Worm (Caenorhabditis elegans) whole organism, late embryonic: ENCODE results near the gene T19H5.4.

Experiments used
- F13H6.1 ChIP-seq: sonication (generic microtip); optimal IDR thresholded peaks from 2 replicates; lab custom pipeline; 2016; ENCODE audit warnings: missing genetic modification characterization, missing compliant biosample characterization
- K02D7.2 ChIP-seq: sonication (generic microtip); optimal IDR thresholded peaks from 2 replicates; lab custom pipeline; 2017; ENCODE audit warnings: mild to moderate bottlenecking, missing genetic modification characterization, missing compliant biosample characterization
- K09A11.1 ChIP-seq: sonication (generic microtip); optimal IDR thresholded peaks from 2 replicates; lab custom pipeline; 2017; ENCODE audit warnings: antibody characterized with exemption, mild to moderate bottlenecking, missing genetic modification characterization, missing compliant biosample characterization; ENCODE audit not compliant: insufficient read depth
- ama-1 ChIP-seq: fragments of 150-350 bp; optimal IDR thresholded peaks from 2 replicates; lab custom pipeline; 2014
- ceh-19 ChIP-seq: fragments of 200-800 bp; sonication (Bioruptor generic); optimal IDR thresholded peaks from 2 replicates; lab custom pipeline; 2018; ENCODE audit warnings: mild to moderate bottlenecking, missing genetic modification characterization, missing compliant biosample characterization
- ceh-24 ChIP-seq: sonication (generic microtip); optimal IDR thresholded peaks from 2 replicates; lab custom pipeline; 2016; ENCODE audit warnings: mild to moderate bottlenecking, missing genetic modification characterization, missing compliant biosample characterization
- ceh-30 ChIP-seq: fragments of 150-350 bp; optimal IDR thresholded peaks from 2 replicates; lab custom pipeline; 2014; ENCODE audit warnings: missing biosample characterization, missing genetic modification characterization
- ceh-31 ChIP-seq: sonication (generic microtip); optimal IDR thresholded peaks from 2 replicates; lab custom pipeline; 2016; ENCODE audit warnings: missing genetic modification characterization, missing compliant biosample characterization
- ceh-34 ChIP-seq: sonication (generic microtip); optimal IDR thresholded peaks from 2 replicates; lab custom pipeline; 2016; ENCODE audit warnings: mild to moderate bottlenecking, missing genetic modification characterization, missing compliant biosample characterization
- ceh-45 ChIP-seq: fragments of 200-800 bp; sonication (Bioruptor generic); IDR thresholded peaks from 2 replicates; pipeline ENCODE4 v1.3.6; 2022; ENCODE audit warnings: missing genetic modification reagents, missing genetic modification characterization, missing compliant biosample characterization
- ceh-48 ChIP-seq: sonication (generic microtip); optimal IDR thresholded peaks from 2 replicates; lab custom pipeline; 2016; ENCODE audit warnings: missing genetic modification characterization, inconsistent platforms, missing compliant biosample characterization
- ceh-6 ChIP-seq: fragments of 200-800 bp; sonication (Bioruptor generic); optimal IDR thresholded peaks from 2 replicates; lab custom pipeline; 2018; ENCODE audit warnings: mild to moderate bottlenecking, missing genetic modification characterization, missing compliant biosample characterization
- ceh-9 ChIP-seq: sonication (generic microtip); optimal IDR thresholded peaks from 2 replicates; lab custom pipeline; 2016; ENCODE audit warnings: mild to moderate bottlenecking, missing genetic modification characterization, inconsistent platforms, missing compliant biosample characterization
- che-1 ChIP-seq: sonication (generic microtip); optimal IDR thresholded peaks from 2 replicates; lab custom pipeline; 2016; ENCODE audit warnings: mild to moderate bottlenecking, missing genetic modification characterization, missing compliant biosample characterization
- elt-4 ChIP-seq: sonication (generic microtip); optimal IDR thresholded peaks from 2 replicates; lab custom pipeline; 2016; ENCODE audit warnings: missing genetic modification characterization, missing compliant biosample characterization
- ets-4 ChIP-seq: sonication (generic microtip); optimal IDR thresholded peaks from 2 replicates; lab custom pipeline; 2016; ENCODE audit warnings: missing genetic modification characterization, missing compliant biosample characterization
- fax-1 ChIP-seq: sonication (generic microtip); optimal IDR thresholded peaks from 2 replicates; lab custom pipeline; 2016; ENCODE audit warnings: missing genotype, missing genetic modification characterization, missing compliant biosample characterization
- gmeb-2 ChIP-seq: sonication (generic microtip); optimal IDR thresholded peaks from 2 replicates; lab custom pipeline; 2016; ENCODE audit warnings: missing genetic modification characterization, inconsistent platforms, missing compliant biosample characterization
- hlh-13 ChIP-seq: fragments of 200-800 bp; sonication (Bioruptor generic); optimal IDR thresholded peaks from 2 replicates; lab custom pipeline; 2018; ENCODE audit warnings: mild to moderate bottlenecking, missing genetic modification characterization, missing compliant biosample characterization
- hlh-30 ChIP-seq: sonication (generic microtip); optimal IDR thresholded peaks from 2 replicates; lab custom pipeline; 2017; ENCODE audit warnings: antibody characterized with exemption, missing genetic modification characterization, missing compliant biosample characterization; ENCODE audit not compliant: insufficient read depth
- lim-6 ChIP-seq: sonication (generic microtip); optimal IDR thresholded peaks from 2 replicates; lab custom pipeline; 2016; ENCODE audit warnings: missing genetic modification characterization, missing compliant biosample characterization
- mec-3 ChIP-seq: sonication (generic microtip); optimal IDR thresholded peaks from 2 replicates; lab custom pipeline; 2016; ENCODE audit warnings: borderline replicate concordance, missing genetic modification characterization, missing compliant biosample characterization
- nhr-11 ChIP-seq: fragments of 150-350 bp; optimal IDR thresholded peaks from 2 replicates; lab custom pipeline; 2014; ENCODE audit warnings: missing biosample characterization, missing genetic modification characterization
- nhr-232 ChIP-seq: sonication (generic microtip); optimal IDR thresholded peaks from 2 replicates; lab custom pipeline; 2016; ENCODE audit warnings: missing genetic modification characterization, missing compliant biosample characterization
- npax-4 ChIP-seq: sonication (generic microtip); optimal IDR thresholded peaks from 2 replicates; lab custom pipeline; 2016; ENCODE audit warnings: missing genetic modification characterization, missing compliant biosample characterization
- odd-2 ChIP-seq: sonication (generic microtip); optimal IDR thresholded peaks from 2 replicates; lab custom pipeline; 2017; ENCODE audit warnings: antibody characterized with exemption, mild to moderate bottlenecking, missing genetic modification characterization, missing compliant biosample characterization
- pat-9 ChIP-seq: fragments of 200-800 bp; sonication (Bioruptor generic); optimal IDR thresholded peaks from 2 replicates; lab custom pipeline; 2018; ENCODE audit warnings: mild to moderate bottlenecking, missing genetic modification characterization, moderate library complexity, missing compliant biosample characterization
- pros-1 ChIP-seq: fragments of 150-350 bp; optimal IDR thresholded peaks from 2 replicates; lab custom pipeline; 2014; ENCODE audit warnings: missing biosample characterization, missing genetic modification reagents, missing genetic modification characterization
- ref-2 ChIP-seq: sonication (generic microtip); optimal IDR thresholded peaks from 2 replicates; lab custom pipeline; 2016; ENCODE audit warnings: missing genetic modification characterization, missing compliant biosample characterization
- rnt-1 ChIP-seq: sonication (generic microtip); optimal IDR thresholded peaks from 2 replicates; lab custom pipeline; 2016; ENCODE audit warnings: missing genetic modification characterization, missing compliant biosample characterization
- tbx-2 ChIP-seq: sonication (generic microtip); optimal IDR thresholded peaks from 2 replicates; lab custom pipeline; 2016; ENCODE audit warnings: missing genetic modification characterization, missing compliant biosample characterization
- unc-3 ChIP-seq, 2 experiments: fragments of 200-800 bp in 1 of 2; sonication (Bioruptor generic) in 1 of 2; sonication (generic microtip) in 1 of 2; conservative IDR thresholded peaks in 1 of 2; optimal IDR thresholded peaks in 1 of 2; 2 replicates each; pipeline versions ENCODE4 v1.3.6 to Lab custom; 2016 to 2022; ENCODE audit warnings: missing compliant biosample characterization in 2 of 2, missing genetic modification characterization in 2 of 2, missing genetic modification reagents in 1 of 2
- unc-42 ChIP-seq: sonication (generic microtip); optimal IDR thresholded peaks from 2 replicates; lab custom pipeline; 2016; ENCODE audit warnings: missing genotype, missing genetic modification characterization, missing compliant biosample characterization
- ztf-16 ChIP-seq: sonication (generic microtip); optimal IDR thresholded peaks from 2 replicates; lab custom pipeline; 2017; ENCODE audit warnings: missing genetic modification characterization, missing compliant biosample characterization

The T19H5.4 gene

DNA sequence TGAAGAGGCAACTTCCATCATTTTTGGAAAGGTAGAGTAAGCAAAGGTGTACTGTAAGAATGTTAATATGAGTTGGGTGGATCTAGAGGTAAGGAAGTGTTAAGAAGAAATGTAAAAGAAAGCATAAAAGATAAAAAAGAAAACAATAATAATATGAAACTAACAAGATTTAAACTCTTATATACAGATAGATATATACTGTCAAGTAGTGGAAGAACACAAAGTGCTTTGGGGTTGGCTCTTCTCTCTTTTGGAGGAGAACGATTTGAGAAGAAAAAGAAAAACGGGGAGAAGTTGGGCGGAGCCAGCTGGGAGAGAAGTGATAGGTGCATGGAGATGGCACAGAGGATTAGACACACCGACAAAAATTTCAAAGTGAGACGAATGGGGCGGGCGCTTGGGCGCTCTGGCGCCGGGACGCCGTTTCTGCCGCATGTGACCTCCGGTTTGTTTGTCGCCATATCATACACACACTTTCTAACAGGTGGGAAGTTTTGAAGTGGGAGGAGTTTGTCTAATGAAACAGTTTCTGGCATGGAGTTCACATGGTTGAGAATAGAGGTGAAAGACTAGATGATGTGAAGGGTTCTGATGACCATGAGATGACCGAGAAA, at the start of gene T19H5.4:
Gene T19H5.4 (minus strand): TSS at position 51 of the 614 bp plus-strand sequence.
- TF ChIP-seq nhr-11 (tag; lab: Kevin White, UChicago) (no peak), hlh-30 (tag; lab: Kevin White, UChicago) (no peak), K09A11.1 (no peak), npax-4 (tag; lab: Kevin White, UChicago) (no peak), ceh-31 (tag; lab: Kevin White, UChicago) (peak; percentile 23), odd-2 (no peak), che-1 (no peak)
- TF ChIP-seq, all 69 proteins: peak for 1

DNA sequence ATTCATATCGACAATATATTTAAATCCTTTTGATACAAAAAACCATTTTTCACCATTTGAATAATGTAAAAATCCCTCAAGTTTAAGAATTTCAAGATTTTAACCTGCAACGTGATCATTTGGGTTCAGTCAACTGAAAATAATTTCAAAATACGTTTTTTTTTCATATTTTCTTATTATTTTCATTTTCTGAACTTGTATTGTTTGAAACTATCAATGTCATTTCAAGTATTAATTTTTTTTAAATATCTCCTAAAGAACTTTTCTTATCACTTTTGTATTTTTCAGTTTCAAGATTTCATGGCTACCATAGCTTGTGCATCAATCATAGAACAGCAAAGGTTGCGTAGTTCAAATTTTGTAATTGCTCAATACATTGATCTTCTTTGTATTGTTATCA, 44.8 kb upstream of the T19H5.4 start, which contains the start of gene sra-9:
Gene sra-9 (plus strand): TSS at position 301 of the 400 bp plus-strand sequence.
- no peak for TF ChIP-seq pat-9 (tag; lab: Kevin White, UChicago)
- TF ChIP-seq tbx-2, result no peak
- TF ChIP-seq npax-4 (tag; lab: Kevin White, UChicago), result no peak
- TF ChIP-seq fax-1 (tag; lab: Kevin White, UChicago), result no peak
- TF ChIP-seq, all 69 proteins: peak for 0

DNA sequence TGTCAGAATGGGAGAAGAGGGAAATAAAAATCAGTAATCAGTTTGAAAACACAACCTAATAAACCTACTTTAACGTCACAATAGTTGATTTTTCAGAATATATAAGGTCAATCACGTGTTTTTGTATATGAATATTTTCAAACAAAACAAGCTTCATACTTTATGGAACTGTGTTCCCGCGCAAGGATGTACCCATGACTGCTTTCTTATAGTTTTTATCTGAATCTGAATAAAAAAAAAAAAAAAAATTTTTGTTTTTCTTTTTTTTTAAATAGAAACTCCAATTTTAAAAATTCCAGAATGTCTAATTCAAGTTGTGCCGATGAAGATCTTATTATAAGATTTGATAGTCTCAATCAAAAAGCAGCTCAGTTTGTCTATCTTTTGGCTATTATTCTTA, 41.3 kb upstream of the T19H5.4 start, which contains the start of gene sra-2:
Gene sra-2 (plus strand): TSS at position 301 of the 400 bp plus-strand sequence.
- TF ChIP-seq ets-4 (tag; lab: Kevin White, UChicago) (no peak), rnt-1 (tag; lab: Kevin White, UChicago) (no peak), ceh-19 (GFP tag; lab: Kevin White, UChicago) (no peak), nhr-232 (no peak), gmeb-2 (no peak), elt-4 (tag; lab: Kevin White, UChicago) (no peak), K09A11.1 (no peak), K02D7.2 (no peak), hlh-13 (GFP tag; lab: Kevin White, UChicago) (no peak), ceh-9 (tag; lab: Kevin White, UChicago) (no peak), ama-1 (lab: Kevin White, UChicago) (no peak), mec-3 (tag; lab: Kevin White, UChicago) (no peak), ztf-16 (tag; lab: Kevin White, UChicago) (no peak)

DNA sequence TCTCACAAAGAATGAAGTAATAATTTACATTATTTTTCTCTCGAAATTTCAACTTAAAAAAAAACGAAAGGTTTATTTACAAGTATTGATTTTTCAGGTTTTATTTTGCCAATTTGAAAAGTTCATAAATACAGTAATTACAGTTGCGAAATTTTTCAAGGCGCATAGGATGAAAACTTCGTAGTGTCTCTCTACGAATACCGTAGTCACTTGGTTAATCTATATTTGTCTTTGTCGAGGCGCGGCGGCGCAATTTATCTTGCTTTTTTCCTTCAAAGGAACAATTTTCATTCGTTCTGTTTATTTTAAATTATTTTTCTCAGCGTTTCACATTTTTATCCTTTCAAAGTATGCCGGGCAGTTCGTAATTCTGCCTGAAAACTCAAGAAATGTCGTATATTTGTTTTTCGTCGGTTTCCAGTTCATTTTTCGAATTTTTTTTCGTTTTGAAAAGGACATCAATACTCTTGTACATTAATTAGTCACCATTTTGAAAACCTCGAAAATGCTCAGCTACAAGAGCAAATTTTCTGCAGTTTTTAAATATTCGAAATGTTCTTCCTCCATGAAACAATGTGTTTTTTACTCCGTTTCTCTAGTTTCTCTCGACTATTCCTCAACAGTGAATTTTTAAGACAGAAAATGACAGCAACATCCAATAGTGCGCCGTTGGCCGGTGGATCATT, 36.5 kb upstream of the T19H5.4 start, which contains the start of gene mex-6:
Gene mex-6 (plus strand): TSS at position 636 of the 686 bp plus-strand sequence.
- no peak for TF ChIP-seq lim-6 (tag; lab: Kevin White, UChicago)
- TF ChIP-seq ceh-30 (tag; lab: Kevin White, UChicago), result no peak
- TF ChIP-seq K09A11.1, result no peak
- TF ChIP-seq unc-3 (GFP tag; conservative IDR thresholded peaks at IDR 0.05; lab: Robert Waterston, UW), result no peak
- no peak for TF ChIP-seq unc-3 (tag; optimal IDR thresholded peaks at IDR 0.05; lab: Kevin White, UChicago)

DNA sequence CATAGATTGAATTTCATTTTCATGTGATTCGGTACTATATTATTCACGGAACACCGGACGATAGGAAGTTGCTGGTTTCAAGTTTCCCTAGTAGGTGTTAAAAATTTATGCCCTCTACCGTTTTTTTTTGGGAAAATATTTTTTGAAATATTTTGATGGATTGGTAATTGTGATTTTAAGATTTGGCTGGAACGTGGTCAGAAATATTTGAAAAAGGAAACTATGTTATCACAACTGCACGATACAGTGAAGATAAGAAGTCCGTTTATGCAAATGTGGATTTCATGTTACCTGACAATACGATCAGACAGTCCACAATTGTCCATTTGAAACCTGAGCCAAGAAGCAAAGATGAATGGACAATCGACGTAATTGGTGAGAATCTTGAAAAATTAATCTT, 35.8 kb upstream of the T19H5.4 start, which contains the start of gene AH6.17:
Gene AH6.17 (plus strand): TSS at position 185 of the 400 bp plus-strand sequence.
- TF ChIP-seq fax-1 (tag; lab: Kevin White, UChicago) (no peak), nhr-232 (no peak), unc-42 (tag; lab: Kevin White, UChicago) (no peak), K02D7.2 (no peak), ceh-48 (no peak), ceh-34 (tag; lab: Kevin White, UChicago) (no peak), ref-2 (tag; lab: Kevin White, UChicago) (no peak), ceh-31 (tag; lab: Kevin White, UChicago) (no peak), hlh-30 (tag; lab: Kevin White, UChicago) (no peak), F13H6.1 (tag; lab: Kevin White, UChicago) (no peak), odd-2 (no peak), ceh-24 (no peak), ceh-6 (GFP tag; lab: Kevin White, UChicago) (no peak), pros-1 (tag; lab: Kevin White, UChicago) (no peak), hlh-13 (GFP tag; lab: Kevin White, UChicago) (no peak), ceh-45 (GFP tag; lab: Robert Waterston, UW) (no peak), rnt-1 (tag; lab: Kevin White, UChicago) (no peak), ama-1 (lab: Kevin White, UChicago) (no peak)
